Worm (Caenorhabditis elegans) whole organism, midembryonic: ENCODE results near the gene ttr-57.
"Not testable (repeated sequence)": the region's sequence is repeated elsewhere in the genome, so short reads cannot be mapped to it uniquely, and the experiment has no call there.

Experiments
- T22C8.4 ChIP-seq: fragments of 200-800 bp; sonication (Bioruptor generic); IDR thresholded peaks from 2 replicates; pipeline ENCODE4 v1.3.6; 2022; ENCODE audit warnings: missing genetic modification characterization, missing compliant biosample characterization
- cog-1 ChIP-seq: sonication (generic microtip); optimal IDR thresholded peaks from 2 replicates; lab custom pipeline; 2016; ENCODE audit warnings: missing genetic modification characterization, missing compliant biosample characterization
- flt-1 ChIP-seq: fragments of 200-800 bp; sonication (Bioruptor generic); IDR thresholded peaks from 2 replicates; pipeline ENCODE4 v1.3.6; 2022; ENCODE audit warnings: missing genetic modification characterization, missing compliant biosample characterization
- klf-2 ChIP-seq: fragments of 200-800 bp; sonication (Bioruptor generic); conservative IDR thresholded peaks from 2 replicates; pipeline ENCODE4 v1.3.6; 2022; ENCODE audit warnings: missing genetic modification reagents, missing genetic modification characterization, missing compliant biosample characterization
- med-1 ChIP-seq: sonication (generic microtip); optimal IDR thresholded peaks from 2 replicates; lab custom pipeline; 2017; ENCODE audit warnings: missing genetic modification characterization, mild to moderate bottlenecking, missing compliant biosample characterization, antibody characterized with exemption, missing genetic modification reagents; ENCODE audit not compliant: insufficient read depth
- ref-1 ChIP-seq: fragments of 200-800 bp; sonication (Bioruptor generic); conservative IDR thresholded peaks from 2 replicates; pipeline ENCODE4 v1.3.6; 2022; ENCODE audit warnings: missing genetic modification reagents, missing genetic modification characterization, missing compliant biosample characterization
- tab-1 ChIP-seq: fragments of 200-800 bp; sonication (Bioruptor generic); IDR thresholded peaks from 2 replicates; pipeline ENCODE4 v1.3.6; 2022; ENCODE audit warnings: missing genetic modification characterization, missing compliant biosample characterization
- ztf-23 ChIP-seq: fragments of 200-800 bp; sonication (Bioruptor generic); IDR thresholded peaks from 2 replicates; pipeline ENCODE4 v1.3.6; 2022; ENCODE audit warnings: missing genetic modification reagents, missing genetic modification characterization, missing compliant biosample characterization
- ztf-29 ChIP-seq: fragments of 200-800 bp; sonication (Bioruptor generic); IDR thresholded peaks from 2 replicates; pipeline ENCODE4 v1.3.6; 2022; ENCODE audit warnings: missing genetic modification reagents, missing genetic modification characterization, missing compliant biosample characterization

Gene ttr-57

ce11 chrV:20604606-20605155 is at the start of gene ttr-57:
Gene ttr-57 (plus strand): TSS chrV:20605105.
- TF ChIP-seq flt-1 (GFP tag; lab: Robert Waterston, UW): no peak
- no peak for TF ChIP-seq ztf-23 (GFP tag; lab: Robert Waterston, UW)
- TF ChIP-seq ztf-29 (GFP tag; lab: Robert Waterston, UW): no peak
- TF ChIP-seq tab-1 (GFP tag; lab: Robert Waterston, UW): no peak
- TF ChIP-seq med-1 (GFP tag; lab: Kevin White, UChicago): no peak
- TF ChIP-seq cog-1 (tag; lab: Kevin White, UChicago): no peak
- TF ChIP-seq klf-2 (GFP tag; lab: Robert Waterston, UW): no peak
- TF ChIP-seq T22C8.4 (GFP tag; lab: Robert Waterston, UW): no peak
- no peak for TF ChIP-seq ref-1 (GFP tag; lab: Robert Waterston, UW)

ce11 chrV:20555120-20555519 is 49.8 kb upstream of the ttr-57 start, which contains the start of gene Y38H6C.21:
Gene Y38H6C.21 (minus strand): TSS chrV:20555267.
- TF ChIP-seq T22C8.4 (GFP tag; lab: Robert Waterston, UW) (no peak), med-1 (GFP tag; lab: Kevin White, UChicago) (no peak), ztf-23 (GFP tag; lab: Robert Waterston, UW) (no peak), cog-1 (tag; lab: Kevin White, UChicago) (no peak), klf-2 (GFP tag; lab: Robert Waterston, UW) (no peak), ref-1 (GFP tag; lab: Robert Waterston, UW) (no peak), flt-1 (GFP tag; lab: Robert Waterston, UW) (no peak), ztf-29 (GFP tag; lab: Robert Waterston, UW) (no peak), tab-1 (GFP tag; lab: Robert Waterston, UW) (no peak)

- TF ChIP-seq T22C8.4 (GFP tag; lab: Robert Waterston, UW) (no peak), ref-1 (GFP tag; lab: Robert Waterston, UW) (no peak), med-1 (GFP tag; lab: Kevin White, UChicago) (no peak), flt-1 (GFP tag; lab: Robert Waterston, UW) (no peak), klf-2 (GFP tag; lab: Robert Waterston, UW) (no peak), tab-1 (GFP tag; lab: Robert Waterston, UW) (no peak)
Observed at ce11 chrV:20556260-20556659, 48.6 kb upstream of the ttr-57 start, which contains the start of gene Y38H6C.23. Gene Y38H6C.23 (minus strand): TSS chrV:20556360.

- TF ChIP-seq cog-1 (tag; lab: Kevin White, UChicago) (no peak), med-1 (GFP tag; lab: Kevin White, UChicago) (no peak), ztf-29 (GFP tag; lab: Robert Waterston, UW) (no peak), klf-2 (GFP tag; lab: Robert Waterston, UW) (no peak), flt-1 (GFP tag; lab: Robert Waterston, UW) (no peak), ztf-23 (GFP tag; lab: Robert Waterston, UW) (no peak), tab-1 (GFP tag; lab: Robert Waterston, UW) (no peak)
Observed at ce11 chrV:20558270-20558669, 46.6 kb upstream of the ttr-57 start, which contains the start of gene abf-4. Gene abf-4 (minus strand): TSS chrV:20558370.

- TF ChIP-seq ztf-29 (GFP tag; lab: Robert Waterston, UW) (no peak), ztf-23 (GFP tag; lab: Robert Waterston, UW) (no peak), med-1 (GFP tag; lab: Kevin White, UChicago) (no peak), flt-1 (GFP tag; lab: Robert Waterston, UW) (no peak), tab-1 (GFP tag; lab: Robert Waterston, UW) (no peak), klf-2 (GFP tag; lab: Robert Waterston, UW) (no peak), ref-1 (GFP tag; lab: Robert Waterston, UW) (no peak), cog-1 (tag; lab: Kevin White, UChicago) (no peak), T22C8.4 (GFP tag; lab: Robert Waterston, UW) (no peak)
Observed at ce11 chrV:20561795-20562194, 43.1 kb upstream of the ttr-57 start, which contains the start of gene F26F2.1. Gene F26F2.1 (minus strand): TSS chrV:20561895.

ce11 chrV:20564054-20564453 is 40.9 kb upstream of the ttr-57 start, which contains the start of gene F26F2.13:
Gene F26F2.13 (plus strand): TSS chrV:20564354.
- not testable (repeated sequence) for TF ChIP-seq T22C8.4, ztf-29, klf-2 (GFP tag; lab: Robert Waterston, UW)

- TF ChIP-seq tab-1 (GFP tag; lab: Robert Waterston, UW): no peak
- no peak for TF ChIP-seq flt-1 (GFP tag; lab: Robert Waterston, UW)
- TF ChIP-seq T22C8.4 (GFP tag; lab: Robert Waterston, UW): no peak
- TF ChIP-seq ztf-29 (GFP tag; lab: Robert Waterston, UW): no peak
- no peak for TF ChIP-seq ztf-23 (GFP tag; lab: Robert Waterston, UW)
- TF ChIP-seq klf-2 (GFP tag; lab: Robert Waterston, UW): no peak
Observed at ce11 chrV:20566454-20566853, 38.5 kb upstream of the ttr-57 start, which contains the start of gene F26F2.3. Gene F26F2.3 (minus strand): TSS chrV:20566554.

ce11 chrV:20568995-20569394 is 35.9 kb upstream of the ttr-57 start, which contains the start of gene F26F2.4:
Gene F26F2.4 (plus strand): TSS chrV:20569295.
- not testable (repeated sequence) for TF ChIP-seq tab-1, T22C8.4, ref-1 (GFP tag; lab: Robert Waterston, UW)

ce11 chrV:20573392-20573791 is 31.5 kb upstream of the ttr-57 start, which contains the start of gene F26F2.5:
Gene F26F2.5 (plus strand): TSS chrV:20573692.
- TF ChIP-seq med-1 (GFP tag; lab: Kevin White, UChicago) (no peak), T22C8.4 (GFP tag; lab: Robert Waterston, UW) (no peak), tab-1 (GFP tag; lab: Robert Waterston, UW) (no peak), ztf-23 (GFP tag; lab: Robert Waterston, UW) (no peak), flt-1 (GFP tag; lab: Robert Waterston, UW) (no peak), ztf-29 (GFP tag; lab: Robert Waterston, UW) (no peak), klf-2 (GFP tag; lab: Robert Waterston, UW) (no peak), cog-1 (tag; lab: Kevin White, UChicago) (no peak), ref-1 (GFP tag; lab: Robert Waterston, UW) (no peak)
